Worm (Caenorhabditis elegans) whole organism, L4 larva: Measurements from ENCODE around the gene srj-6.

Experiments used
- aha-1 ChIP-seq: fragments of 150-350 bp; peaks from one replicate; lab custom pipeline; 2014; ENCODE audit warnings: missing biosample characterization, missing genetic modification characterization
- ama-1 ChIP-seq: fragments of 150-350 bp; optimal IDR thresholded peaks from 2 replicates; lab custom pipeline; 2014; ENCODE audit warnings: inconsistent platforms, mixed read lengths
- dmd-9 ChIP-seq: fragments of 200-800 bp; sonication (Bioruptor generic); IDR thresholded peaks from 2 replicates; pipeline ENCODE4 v1.3.6; 2022; ENCODE audit warnings: missing genetic modification reagents, missing genetic modification characterization, missing compliant biosample characterization
- fos-1 ChIP-seq: fragments of 150-350 bp; optimal IDR thresholded peaks from 2 replicates; lab custom pipeline; 2014; ENCODE audit warnings: missing biosample characterization, missing genetic modification characterization
- lin-15B ChIP-seq: fragments of 150-350 bp; sonication (generic microtip); optimal IDR thresholded peaks from 3 replicates; lab custom pipeline; 2014; ENCODE audit warnings: missing biosample characterization, missing genetic modification characterization
- nhr-25 ChIP-seq: sonication (generic microtip); optimal IDR thresholded peaks from 2 replicates; lab custom pipeline; 2017; ENCODE audit warnings: missing genetic modification characterization, mild to moderate bottlenecking, missing compliant biosample characterization, antibody characterized with exemption, moderate library complexity, borderline replicate concordance; ENCODE audit not compliant: insufficient read depth
- nhr-41 ChIP-seq: fragments of 200-800 bp; sonication (Bioruptor generic); IDR thresholded peaks from 2 replicates; pipeline ENCODE4 v1.3.6; 2022; ENCODE audit warnings: missing genetic modification reagents, missing genetic modification characterization, missing compliant biosample characterization
- nhr-77 ChIP-seq: fragments of 150-350 bp; optimal IDR thresholded peaks from 2 replicates; lab custom pipeline; 2014; ENCODE audit warnings: missing biosample characterization, missing genetic modification characterization

- TF ChIP-seq dmd-9 (GFP tag; lab: Robert Waterston, UW) (no peak), nhr-77 (tag; lab: Kevin White, UChicago) (no peak), fos-1 (tag; lab: Kevin White, UChicago) (no peak), ama-1 (no peak), nhr-25 (tag; lab: Kevin White, UChicago) (no peak), aha-1 (tag; lab: Kevin White, UChicago) (no peak), lin-15B (tag; lab: Kevin White, UChicago) (no peak), nhr-41 (GFP tag; lab: Robert Waterston, UW) (no peak)
These were observed 45.5 kb downstream of the srj-6 start, which contains the start of gene srw-109 for ce11 chrV:608844-609243.
